Fruit fly (Drosophila melanogaster) whole organism, wandering third instar larva: ENCODE measurements around the gene CG6660.

Experiments used
- GATAd ChIP-seq: sonication (Bioruptor generic); optimal IDR thresholded peaks from 2 replicates; lab custom pipeline; 2016; ENCODE audit warnings: missing biosample characterization, missing genetic modification characterization
- HLH106 ChIP-seq: fragments of 200-800 bp; optimal IDR thresholded peaks from 3 replicates; lab custom pipeline; 2019; ENCODE audit warnings: missing biosample characterization, mild to moderate bottlenecking, missing genetic modification characterization, moderate library complexity
- OdsH ChIP-seq: fragments of 200-800 bp; sonication (Bioruptor generic); optimal IDR thresholded peaks from 2 replicates; lab custom pipeline; 2016; ENCODE audit warnings: missing biosample characterization, mild to moderate bottlenecking, missing genetic modification characterization
- br ChIP-seq: fragments of 200-800 bp; sonication (Bioruptor generic); optimal IDR thresholded peaks from 2 replicates; lab custom pipeline; 2016; ENCODE audit warnings: missing biosample characterization, missing genetic modification characterization
- psq ChIP-seq: fragments of 200-800 bp; sonication (Bioruptor generic); optimal IDR thresholded peaks from 3 replicates; lab custom pipeline; 2017; ENCODE audit warnings: missing biosample characterization, mild to moderate bottlenecking, missing genetic modification characterization, moderate library complexity

dm6 chr3R:22878416-22878815, 44.7 kb upstream of the CG6660 start:
- TF ChIP-seq HLH106 (tag; lab: Kevin White, UChicago) = no peak
- TF ChIP-seq OdsH = no peak
- TF ChIP-seq GATAd (GFP tag; lab: Kevin White, UChicago) = no peak
- no peak for TF ChIP-seq br (GFP tag; lab: Kevin White, UChicago)
- TF ChIP-seq psq (GFP tag; lab: Kevin White, UChicago) = no peak
